Worm (Caenorhabditis elegans): ENCODE measurements around the gene npr-7.

ce11 chrX:9271886-9272285, 47.1 kb downstream of the npr-7 start:
- TF ChIP-seq flt-1 (GFP tag; IDR thresholded peaks at IDR 0.05) (no peak), aly-1 (tag; optimal IDR thresholded peaks at IDR 0.05) (no peak)

All from whole organism, early embryonic.